Worm (Caenorhabditis elegans): ENCODE measurements around the gene Y27F2A.10.
"Not testable (repeated sequence)": the region's sequence is repeated elsewhere in the genome, so short reads cannot be mapped to it uniquely, and the experiment has no call there.

Gene Y27F2A.10

DNA sequence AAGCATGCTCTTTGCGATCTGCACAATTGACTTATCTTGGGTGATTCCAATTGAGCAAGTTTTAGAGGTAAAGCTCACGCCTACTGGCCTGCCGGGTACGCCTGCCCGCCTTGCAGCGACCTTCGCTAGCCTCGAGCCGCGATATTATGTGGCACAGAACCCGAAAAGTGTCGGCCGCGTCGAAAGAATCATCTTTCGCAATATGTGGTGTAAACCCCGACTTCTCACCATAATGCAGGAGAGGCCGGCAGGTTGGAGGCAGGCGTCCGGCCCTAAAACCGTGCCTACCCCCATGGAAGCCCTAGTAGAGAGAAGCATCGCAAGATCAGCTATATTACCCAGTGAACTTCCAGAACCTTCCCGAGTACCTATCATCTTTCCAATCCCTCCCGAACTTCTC, 13.8 kb upstream of the Y27F2A.10 start:
- TF ChIP-seq unc-62 (GFP tag; optimal IDR thresholded peaks at IDR 0.05): no peak

DNA sequence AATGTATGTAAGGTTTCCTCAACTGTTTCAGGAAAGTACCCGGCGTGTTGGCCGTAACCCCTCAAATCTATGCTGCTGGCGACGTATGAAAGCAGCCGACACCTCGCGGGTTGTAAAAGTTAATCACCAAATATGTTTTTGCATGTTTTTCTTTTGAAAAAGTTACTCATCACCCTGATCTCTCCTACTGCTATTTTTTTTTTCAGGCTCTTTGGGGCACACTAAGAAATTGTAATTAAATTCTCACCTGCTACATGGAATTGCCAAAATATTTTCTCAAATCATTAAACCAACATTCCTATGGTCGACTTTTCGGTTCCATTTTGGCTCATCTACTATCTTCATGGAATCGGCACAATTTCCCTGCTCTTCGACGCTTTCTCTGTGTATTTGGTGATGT, 12.8 kb upstream of the Y27F2A.10 start, which contains the start of gene sri-78:
Gene sri-78 (plus strand): TSS at position 301 of the 400 bp plus-strand sequence.
- TF ChIP-seq unc-62 (GFP tag; optimal IDR thresholded peaks at IDR 0.05): not testable (repeated sequence)

DNA sequence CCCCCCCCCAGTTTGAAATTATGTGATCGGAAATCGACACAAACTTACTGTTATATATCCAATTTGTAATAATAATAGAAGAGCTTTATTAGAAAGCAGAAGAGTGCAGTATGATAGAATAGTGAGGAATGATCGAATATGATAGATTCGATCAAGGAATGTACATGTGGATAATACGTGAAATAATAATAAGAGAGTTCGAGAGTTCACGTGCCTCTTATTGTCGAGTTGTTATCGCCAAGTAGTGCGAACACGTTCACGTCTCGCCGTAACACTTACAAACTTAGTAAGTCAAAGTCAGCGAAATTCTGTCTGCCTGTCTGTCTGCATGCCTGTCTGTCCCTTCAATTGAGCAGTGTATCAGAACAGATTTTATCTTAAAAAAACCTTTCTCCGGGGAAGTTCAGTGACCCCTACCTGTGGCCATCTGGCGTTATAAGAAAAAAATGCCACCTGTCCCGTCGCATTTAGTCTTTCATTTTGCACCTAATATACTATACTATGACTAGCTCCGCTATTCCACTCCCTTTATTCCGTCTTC, 11.3 kb upstream of the Y27F2A.10 start, which contains the start of the genes Y27F2A.6 and Y27F2A.8:
Gene Y27F2A.6 (minus strand): TSS at position 101 of the 541 bp plus-strand sequence.
Gene Y27F2A.8 (plus strand): TSS at position 491 of the 541 bp plus-strand sequence.
- TF ChIP-seq unc-62 (GFP tag; optimal IDR thresholded peaks at IDR 0.05): not testable (repeated sequence)

DNA sequence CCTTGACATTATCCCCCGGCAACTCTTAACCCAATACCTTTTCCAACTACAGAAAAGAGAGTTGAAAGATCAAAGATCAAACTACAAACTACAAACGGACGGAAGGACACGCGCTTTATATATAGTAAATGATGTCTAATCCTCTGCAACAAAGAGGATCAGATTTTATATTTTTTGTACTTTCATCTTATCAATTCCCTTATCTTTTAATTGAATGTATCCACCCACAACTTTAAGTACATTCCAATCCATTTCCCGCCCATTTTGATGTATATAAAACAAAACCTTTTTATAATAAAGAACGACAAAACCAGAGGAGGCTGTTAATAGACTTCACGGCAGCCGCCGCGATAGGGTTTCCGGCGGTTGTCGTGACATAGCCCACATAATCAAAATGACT, 5.6 kb upstream of the Y27F2A.10 start, which contains the start of gene sri-40:
Gene sri-40 (plus strand): TSS at position 301 of the 400 bp plus-strand sequence.
- not testable (repeated sequence) for TF ChIP-seq unc-62 (GFP tag; optimal IDR thresholded peaks at IDR 0.05)

DNA sequence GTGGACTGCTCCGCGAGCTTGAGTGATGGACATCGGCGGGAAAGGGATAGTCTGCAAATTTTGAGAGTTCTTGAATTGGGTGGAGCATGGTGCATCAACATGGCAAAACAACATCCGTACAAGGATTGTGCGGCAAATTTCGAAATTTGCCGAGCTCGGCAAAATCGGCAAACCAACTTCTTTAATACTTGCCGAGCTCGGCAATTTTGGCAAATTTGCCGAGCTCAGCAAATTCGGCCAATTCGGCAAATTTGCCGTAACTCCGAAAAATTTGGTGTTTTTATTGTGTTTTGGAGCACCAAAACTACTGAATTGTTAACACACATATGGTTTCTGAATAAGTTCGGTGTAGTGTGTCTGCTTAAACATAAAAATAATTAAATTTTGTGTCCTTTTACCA, 2.0 kb downstream of the Y27F2A.10 start, which contains the start of gene fbxc-55:
Gene fbxc-55 (minus strand): TSS at position 101 of the 400 bp plus-strand sequence.
- TF ChIP-seq unc-62 (GFP tag; optimal IDR thresholded peaks at IDR 0.05): no peak

DNA sequence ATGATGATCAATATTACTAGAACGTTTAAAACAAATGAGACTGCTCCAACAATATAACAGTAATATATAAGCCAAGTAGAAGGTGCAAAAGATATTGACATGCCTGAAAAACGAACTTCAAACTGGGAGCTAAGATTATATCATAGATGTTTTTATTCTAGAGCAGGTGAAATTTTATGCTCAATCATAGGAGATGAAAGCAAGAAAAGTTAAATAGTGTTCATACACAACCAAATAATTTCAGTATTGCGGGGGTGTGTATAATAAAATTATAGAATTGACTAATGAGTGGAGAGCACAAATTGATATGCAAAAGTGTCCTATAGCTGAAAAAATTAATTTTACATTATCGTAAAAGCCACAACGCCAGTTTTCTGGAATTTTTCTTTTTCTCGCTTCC, 13.1 kb downstream of the Y27F2A.10 start, which contains the start of gene sri-34:
Gene sri-34 (minus strand): TSS at position 101 of the 400 bp plus-strand sequence.
- TF ChIP-seq unc-62 (GFP tag; optimal IDR thresholded peaks at IDR 0.05): no peak

DNA sequence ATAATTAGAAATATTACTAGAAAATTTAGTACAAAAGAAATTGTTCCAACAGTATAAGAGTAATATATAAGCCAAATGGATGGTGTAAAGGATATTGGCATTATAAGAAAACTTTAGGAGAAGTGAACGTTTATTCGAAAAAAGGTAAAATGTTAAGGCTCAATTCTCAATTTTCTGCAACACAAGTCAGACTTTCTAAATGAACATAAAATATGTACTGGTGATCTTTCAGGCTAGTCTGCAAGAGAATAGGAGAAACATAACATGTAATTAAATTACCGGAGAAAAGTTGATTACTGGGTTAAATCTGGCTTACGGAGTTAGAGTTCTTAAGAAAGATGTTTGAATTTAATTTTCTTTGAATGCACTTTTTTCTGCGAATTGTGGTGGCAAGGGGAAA, 15.3 kb downstream of the Y27F2A.10 start, which contains the start of gene sri-33:
Gene sri-33 (minus strand): TSS at position 101 of the 400 bp plus-strand sequence.
- no peak for TF ChIP-seq unc-62 (GFP tag; optimal IDR thresholded peaks at IDR 0.05)

DNA sequence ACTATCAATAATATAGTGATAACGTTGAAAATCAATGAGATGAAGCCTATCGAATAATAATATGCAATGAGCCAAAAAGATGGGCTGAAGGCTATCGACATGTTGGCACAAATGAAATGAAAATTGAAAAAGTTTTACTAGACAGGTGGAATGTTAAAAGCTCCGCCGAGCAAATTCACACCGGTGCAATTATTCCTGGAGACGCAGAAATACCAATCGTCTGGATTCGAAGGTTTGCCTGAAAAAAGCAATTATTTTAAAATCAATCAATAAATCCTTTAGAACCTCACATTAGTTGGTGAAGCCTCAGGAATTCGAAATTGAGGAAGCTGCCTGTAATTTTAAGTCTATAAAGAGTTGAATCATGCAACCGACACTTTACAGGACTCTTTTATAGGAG, 17.7 kb downstream of the Y27F2A.10 start, which contains the start of gene sri-32:
Gene sri-32 (minus strand): TSS at position 101 of the 400 bp plus-strand sequence.
- TF ChIP-seq unc-62 (GFP tag; optimal IDR thresholded peaks at IDR 0.05): no peak

DNA sequence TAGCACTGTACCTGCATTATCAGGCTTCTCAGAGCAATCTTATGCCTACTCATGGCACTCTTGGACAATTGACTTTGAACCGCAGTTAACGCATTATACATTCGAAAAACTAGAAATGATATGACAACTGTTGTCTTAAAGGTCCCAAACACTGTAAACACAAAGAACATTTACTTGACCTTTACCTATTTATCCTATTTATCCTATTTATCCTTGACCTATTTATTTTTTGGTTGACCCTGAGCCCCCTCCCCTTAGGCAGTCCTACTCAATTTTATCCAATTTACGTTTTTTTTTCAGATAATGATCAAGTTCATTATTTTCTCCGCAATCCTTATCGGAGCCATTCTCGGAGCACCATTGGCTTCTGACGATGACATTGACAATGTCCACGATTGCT, 20.5 kb downstream of the Y27F2A.10 start, which contains the start of the genes T10D4.14 and T10D4.19:
Gene T10D4.14 (minus strand): TSS at position 101 of the 400 bp plus-strand sequence.
Gene T10D4.19 (plus strand): TSS at position 304 of the 400 bp plus-strand sequence.
- TF ChIP-seq unc-62 (GFP tag; optimal IDR thresholded peaks at IDR 0.05): no peak

DNA sequence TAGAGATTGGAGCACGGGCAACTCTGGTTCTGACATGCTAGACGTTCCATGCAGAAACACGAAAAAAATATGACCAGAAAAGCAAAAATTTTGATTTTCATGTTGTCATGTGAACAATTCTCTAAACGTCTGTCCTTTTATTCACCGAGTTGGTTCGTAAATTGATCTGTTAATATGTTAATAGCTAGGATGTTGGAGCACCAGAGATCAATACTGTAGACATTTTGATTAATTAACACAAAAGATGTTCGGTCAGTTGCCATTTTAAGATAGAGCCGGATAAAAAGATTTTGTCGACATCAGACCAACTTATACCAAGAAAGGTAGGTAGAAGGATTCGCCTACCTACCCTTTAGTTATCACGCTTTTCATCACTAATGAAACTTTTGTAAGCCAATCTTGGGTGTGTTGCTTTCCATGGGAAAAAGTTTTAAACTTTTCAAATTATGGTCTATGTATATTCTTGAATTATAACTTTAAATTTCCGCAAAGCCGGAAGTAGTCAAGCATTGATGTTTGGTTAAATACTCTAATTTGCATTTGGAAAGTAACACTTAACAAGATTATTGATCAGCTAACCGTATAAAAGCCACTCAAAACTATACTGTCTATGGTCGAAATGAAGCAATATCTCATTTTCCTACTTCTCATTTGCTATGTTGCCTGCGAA, 22.4 kb downstream of the Y27F2A.10 start, which contains the start of the genes T10D4.11 and T10D4.1:
Gene T10D4.11 (minus strand): TSS at position 101 of the 670 bp plus-strand sequence.
Gene T10D4.1 (plus strand): TSS at position 620 of the 670 bp plus-strand sequence.
- TF ChIP-seq unc-62 (GFP tag; optimal IDR thresholded peaks at IDR 0.05): no peak

DNA sequence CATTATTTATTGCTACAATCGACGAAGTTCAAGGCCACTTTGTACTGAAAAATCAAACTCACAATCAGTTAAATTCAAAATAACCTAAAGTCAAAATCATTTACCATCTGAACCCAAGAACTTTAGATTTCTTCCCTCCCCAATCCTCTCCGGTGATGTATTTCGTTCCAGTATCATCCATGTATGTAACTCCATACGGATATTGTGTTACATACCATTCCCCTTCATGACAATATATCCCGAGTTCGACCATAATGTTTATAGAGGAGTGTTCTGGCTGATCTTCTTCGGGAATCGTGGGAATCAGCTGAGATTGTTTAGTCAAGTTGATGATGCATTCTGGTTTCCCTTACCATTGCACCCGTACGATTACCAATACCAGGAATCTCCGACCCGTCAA, 23.7 kb downstream of the Y27F2A.10 start:
- no peak for TF ChIP-seq unc-62 (GFP tag; optimal IDR thresholded peaks at IDR 0.05)

DNA sequence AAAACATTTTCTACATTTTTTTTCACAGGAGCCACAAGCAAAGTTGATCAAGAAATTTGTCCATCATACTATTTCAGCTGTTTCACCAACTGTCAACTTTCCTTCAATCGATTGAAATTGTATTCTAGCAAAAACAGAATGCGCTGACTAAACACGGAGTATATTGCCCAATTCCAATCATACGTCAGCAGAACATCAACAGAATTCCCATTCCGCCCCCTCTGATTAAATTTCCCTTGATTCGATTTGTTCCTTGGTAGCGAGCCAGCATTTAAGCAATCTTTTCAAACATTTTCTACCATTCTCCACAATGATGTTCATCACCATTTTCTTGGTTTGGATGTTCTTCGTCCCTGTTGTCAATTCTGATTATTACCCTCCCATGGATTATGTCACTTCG, 26.2 kb downstream of the Y27F2A.10 start, which contains the start of gene T10D4.15:
Gene T10D4.15 (plus strand): TSS at position 301 of the 400 bp plus-strand sequence.
- TF ChIP-seq unc-62 (GFP tag; optimal IDR thresholded peaks at IDR 0.05): no peak

DNA sequence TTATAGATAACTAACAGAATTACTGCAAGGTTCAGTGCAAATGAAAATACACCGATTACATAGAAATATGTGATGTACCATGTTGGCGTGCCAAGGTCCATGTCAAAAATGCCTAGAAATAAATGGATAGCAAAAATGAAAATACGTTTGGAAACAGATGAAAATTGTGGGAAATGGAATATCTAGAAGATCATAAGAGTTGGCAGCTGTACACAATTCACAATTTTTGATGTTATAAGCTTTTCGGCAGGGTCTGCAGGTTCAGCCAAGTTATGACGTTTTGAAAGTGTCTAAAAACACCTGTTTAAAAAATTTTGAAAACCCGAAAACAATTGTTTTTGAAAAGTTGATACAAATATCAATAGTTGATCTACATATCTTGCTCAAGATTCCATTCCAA, 27.5 kb downstream of the Y27F2A.10 start, which contains the start of gene sri-43:
Gene sri-43 (minus strand): TSS at position 101 of the 400 bp plus-strand sequence.
- not testable (repeated sequence) for TF ChIP-seq unc-62 (GFP tag; optimal IDR thresholded peaks at IDR 0.05)

DNA sequence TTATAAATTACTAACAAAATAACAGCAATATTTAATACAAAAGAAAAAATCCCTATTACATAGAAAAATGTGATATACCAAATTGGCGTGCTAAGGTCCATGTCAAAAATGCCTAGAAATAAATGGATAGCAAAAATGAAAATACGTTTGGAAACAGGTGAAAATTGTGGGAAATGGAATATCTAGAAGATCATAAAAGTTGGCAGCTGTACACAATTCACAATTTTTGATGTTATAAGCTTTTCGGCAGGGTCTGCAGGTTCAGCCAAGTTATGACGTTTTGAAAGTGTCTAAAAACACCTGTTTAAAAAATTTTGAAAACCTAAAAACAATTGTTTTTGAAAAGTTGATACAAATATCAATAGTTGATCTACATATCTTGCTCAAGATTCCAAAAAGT, 29.2 kb downstream of the Y27F2A.10 start, which contains the start of gene sri-42:
Gene sri-42 (minus strand): TSS at position 101 of the 400 bp plus-strand sequence.
- not testable (repeated sequence) for TF ChIP-seq unc-62 (GFP tag; optimal IDR thresholded peaks at IDR 0.05)

DNA sequence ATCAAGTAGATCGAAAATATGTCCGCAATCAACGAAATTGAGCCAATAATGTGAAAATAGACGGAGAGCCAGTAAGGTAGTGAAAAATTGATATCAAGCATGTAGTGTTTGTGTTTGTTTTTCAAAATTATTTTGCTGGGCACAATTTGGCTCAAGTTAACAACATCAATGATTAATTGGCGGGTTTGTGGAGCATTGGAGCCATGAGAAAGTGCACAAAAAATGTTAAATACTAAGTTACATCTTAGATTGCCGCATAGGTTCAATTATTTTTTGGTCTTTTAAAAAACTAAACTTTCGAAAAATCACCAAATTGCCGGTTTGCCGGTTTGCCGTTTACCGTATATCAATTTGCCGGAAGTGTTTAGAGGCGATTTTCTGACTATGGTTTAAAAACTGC, 34.3 kb downstream of the Y27F2A.10 start, which contains the start of gene sri-54:
Gene sri-54 (minus strand): TSS at position 101 of the 400 bp plus-strand sequence.
- no peak for TF ChIP-seq unc-62 (GFP tag; optimal IDR thresholded peaks at IDR 0.05)

DNA sequence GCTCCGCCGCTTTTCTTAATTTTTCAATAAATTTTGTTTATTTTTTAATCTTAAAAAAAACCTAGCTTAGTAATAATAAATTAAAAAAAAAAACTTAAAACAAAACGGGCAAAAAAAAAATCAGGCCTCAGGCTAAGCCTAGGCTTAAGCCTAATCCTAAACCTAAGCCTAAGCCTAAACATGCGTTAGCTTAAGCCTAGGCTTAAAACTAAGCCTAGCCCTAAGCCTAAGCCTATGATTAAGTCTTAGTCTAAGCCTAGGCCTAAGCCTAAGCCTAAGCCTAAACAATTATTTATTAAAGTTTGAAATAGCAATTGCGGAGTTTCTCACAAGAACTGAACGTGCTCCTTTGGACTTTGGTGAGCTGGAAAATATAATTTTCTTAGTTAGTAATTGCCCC, 36.8 kb downstream of the Y27F2A.10 start:
- no peak for TF ChIP-seq unc-62 (GFP tag; optimal IDR thresholded peaks at IDR 0.05)

All from whole organism, dauer.